Fruit fly (Drosophila melanogaster): ENCODE measurements around the gene Flad1.

Flad1 gene

DNA sequence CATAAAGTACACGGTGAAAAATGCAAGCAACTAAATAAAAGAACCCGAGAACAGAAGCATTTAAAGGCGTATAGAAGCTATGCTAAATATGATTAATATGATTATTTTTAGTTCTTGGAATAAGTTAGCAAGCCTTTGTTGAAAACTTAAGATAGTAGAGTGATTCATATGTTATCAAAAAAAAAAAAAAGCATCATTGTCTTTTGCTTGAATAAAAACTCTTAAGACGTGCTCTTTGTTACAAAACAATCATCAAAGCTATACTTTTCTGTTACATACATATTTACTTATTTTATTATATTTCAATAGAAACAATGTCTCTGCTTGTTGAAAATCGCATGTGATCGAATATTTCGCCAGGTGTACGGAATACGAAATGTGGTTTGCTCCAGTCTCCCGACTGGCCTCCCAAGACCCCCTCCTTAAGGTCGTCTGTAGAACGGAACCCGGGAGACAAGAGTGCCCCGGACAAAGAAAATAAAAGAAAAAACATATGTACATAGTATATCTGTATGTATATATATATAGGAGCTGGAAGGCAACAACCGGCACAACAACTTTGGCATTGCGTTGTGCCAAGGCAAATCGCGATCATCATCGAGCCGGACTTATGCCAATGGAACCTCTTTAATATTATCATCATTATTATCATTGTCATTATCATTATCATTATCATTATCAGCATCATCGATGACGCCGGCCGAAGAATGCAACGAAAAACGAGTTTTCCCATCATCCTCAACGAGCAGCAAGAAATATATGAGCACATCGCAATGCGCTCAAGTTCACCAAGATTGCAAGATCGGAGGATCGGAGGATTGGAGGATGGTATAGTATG, 11.8 kb downstream of the Flad1 start:
- no peak for TF ChIP-seq CG11617 (GFP tag; optimal IDR thresholded peaks at IDR 0.05)
- TF ChIP-seq CG1620 (GFP tag; optimal IDR thresholded peaks at IDR 0.05), result no peak
- no peak for TF ChIP-seq toe (GFP tag; optimal IDR thresholded peaks at IDR 0.05)
- no peak for TF ChIP-seq Clk (GFP tag; optimal IDR thresholded peaks at IDR 0.05)
- TF ChIP-seq kay (GFP tag; ENCODE audit: borderline replicate concordance), result no peak
- TF ChIP-seq CG5204 (GFP tag; optimal IDR thresholded peaks at IDR 0.05), result no peak
- no peak for TF ChIP-seq ovo (GFP tag; optimal IDR thresholded peaks at IDR 0.05)
- TF ChIP-seq Crg-1 (GFP tag; optimal IDR thresholded peaks at IDR 0.05), result no peak
- no peak for TF ChIP-seq cnc (optimal IDR thresholded peaks at IDR 0.05)

DNA sequence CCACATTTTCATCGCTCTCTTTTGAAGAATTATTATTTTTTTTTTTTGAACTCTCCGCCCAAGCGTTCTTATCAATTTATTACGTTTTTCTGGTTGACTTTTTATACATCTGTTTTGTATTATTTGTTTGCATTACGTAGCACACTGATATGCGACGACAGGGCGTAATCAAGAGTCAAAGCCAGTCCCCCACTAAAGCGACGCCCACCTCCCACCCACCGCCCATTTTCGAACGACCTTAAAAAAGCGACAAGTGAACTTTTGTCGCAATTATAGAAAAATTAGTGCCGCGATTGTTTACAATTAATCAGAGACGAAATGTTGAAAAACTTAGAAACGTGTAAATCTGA, 12.5 kb downstream of the Flad1 start:
- TF ChIP-seq toe (GFP tag; optimal IDR thresholded peaks at IDR 0.05) (no peak), CG11617 (GFP tag; optimal IDR thresholded peaks at IDR 0.05) (no peak), Clk (GFP tag; optimal IDR thresholded peaks at IDR 0.05) (no peak), CG33017 (tag; optimal IDR thresholded peaks at IDR 0.05) (no peak), kay (GFP tag; ENCODE audit: borderline replicate concordance) (no peak), CG7101 (tag; optimal IDR thresholded peaks at IDR 0.05) (no peak)

DNA sequence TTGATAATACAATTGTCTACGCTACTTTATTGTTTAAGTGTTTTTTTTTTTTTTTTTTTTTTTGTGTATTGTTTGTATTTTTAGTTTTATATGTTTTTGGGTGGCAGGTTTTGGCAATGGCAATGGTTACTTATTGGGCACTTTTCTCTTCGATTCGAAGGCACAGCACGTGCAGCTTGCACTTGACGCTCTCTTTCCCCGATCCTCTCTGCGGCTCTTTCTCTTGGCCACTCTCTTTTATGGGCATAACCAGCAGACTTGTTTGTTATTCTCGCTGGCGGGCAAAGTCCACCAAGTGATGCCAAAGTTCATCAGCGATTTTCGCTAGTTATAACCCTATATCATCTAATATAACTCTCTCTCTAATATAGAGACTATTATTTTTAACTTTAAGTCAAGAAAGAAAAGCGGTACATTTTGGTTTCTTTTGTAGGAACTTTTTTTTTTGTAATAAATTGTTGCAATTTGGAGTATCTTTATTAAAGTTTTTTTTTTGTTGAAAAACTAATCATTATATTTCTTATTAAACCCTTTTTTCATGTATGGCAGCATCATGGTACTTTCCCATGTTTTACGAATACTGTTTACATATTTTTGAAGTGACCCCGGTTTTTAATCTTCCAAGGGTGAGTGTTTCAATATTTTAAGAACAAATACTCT, 13.0 kb downstream of the Flad1 start:
- no peak for TF ChIP-seq CG5204 (GFP tag; optimal IDR thresholded peaks at IDR 0.05)
- peak; percentile 11 for TF ChIP-seq kay (GFP tag; ENCODE audit: borderline replicate concordance)
- no peak for TF ChIP-seq CG7045 (GFP tag; optimal IDR thresholded peaks at IDR 0.05)
- no peak for TF ChIP-seq CG1620 (GFP tag; optimal IDR thresholded peaks at IDR 0.05)
- TF ChIP-seq pad (GFP tag; optimal IDR thresholded peaks at IDR 0.05), result no peak
- TF ChIP-seq CG11617 (GFP tag; optimal IDR thresholded peaks at IDR 0.05), result no peak
- TF ChIP-seq CG33017 (tag; optimal IDR thresholded peaks at IDR 0.05), result no peak
- TF ChIP-seq ovo (GFP tag; optimal IDR thresholded peaks at IDR 0.05), result no peak

DNA sequence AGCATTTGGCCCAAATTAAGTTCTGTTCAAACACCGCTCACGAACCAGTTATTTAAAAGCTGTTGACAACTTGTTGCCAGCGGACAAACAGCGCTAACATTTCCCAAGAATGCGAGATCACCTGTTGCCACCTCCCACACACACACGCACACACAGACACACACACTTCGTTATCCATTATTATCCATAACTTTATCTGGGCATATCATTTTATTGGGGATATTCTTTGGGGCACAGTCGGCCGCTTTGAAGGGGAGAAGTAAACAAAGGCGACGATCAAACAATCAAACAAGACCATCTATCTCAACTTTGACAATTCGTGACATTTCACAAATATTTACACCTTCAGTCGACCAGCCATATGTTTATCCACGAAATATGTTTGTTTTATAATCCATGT, 14.2 kb downstream of the Flad1 start:
- TF ChIP-seq kay (GFP tag; ENCODE audit: borderline replicate concordance) (no peak), bab1 (GFP tag; optimal IDR thresholded peaks at IDR 0.05) (no peak), Crg-1 (GFP tag; optimal IDR thresholded peaks at IDR 0.05) (no peak), CG33017 (tag; optimal IDR thresholded peaks at IDR 0.05) (no peak), CG5204 (GFP tag; optimal IDR thresholded peaks at IDR 0.05) (no peak), CG7045 (GFP tag; optimal IDR thresholded peaks at IDR 0.05) (no peak), cnc (optimal IDR thresholded peaks at IDR 0.05) (no peak), toe (GFP tag; optimal IDR thresholded peaks at IDR 0.05) (no peak), Hr96 (GFP tag; optimal IDR thresholded peaks at IDR 0.05) (no peak), CG12768 (GFP tag; optimal IDR thresholded peaks at IDR 0.05) (no peak), CG7101 (tag; optimal IDR thresholded peaks at IDR 0.05) (no peak)

DNA sequence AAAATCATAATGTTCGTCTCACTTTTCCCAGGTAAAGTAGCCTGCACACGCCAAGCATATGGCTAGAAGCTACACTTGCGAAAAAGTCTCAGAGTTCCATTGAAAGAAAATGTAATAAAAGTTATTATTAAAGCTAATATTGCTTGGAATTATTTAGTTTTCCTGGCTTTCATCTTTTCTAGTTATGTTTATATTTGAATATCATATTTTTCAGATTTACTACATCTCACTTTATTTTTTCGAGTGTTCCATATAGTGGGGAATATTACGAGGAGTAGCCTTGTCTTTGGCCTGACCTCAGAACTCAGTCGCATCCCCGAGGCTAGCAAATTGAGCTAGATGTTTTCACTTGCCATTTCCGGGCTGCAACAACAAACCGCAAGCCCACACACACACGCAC, 15.8 kb downstream of the Flad1 start:
- TF ChIP-seq CG12768 (GFP tag; optimal IDR thresholded peaks at IDR 0.05) (no peak), CG7045 (GFP tag; optimal IDR thresholded peaks at IDR 0.05) (no peak), toe (GFP tag; optimal IDR thresholded peaks at IDR 0.05) (no peak), pad (GFP tag; optimal IDR thresholded peaks at IDR 0.05) (no peak), Hr96 (GFP tag; optimal IDR thresholded peaks at IDR 0.05) (no peak), CG11617 (GFP tag; optimal IDR thresholded peaks at IDR 0.05) (no peak), ovo (GFP tag; optimal IDR thresholded peaks at IDR 0.05) (no peak), CG1620 (GFP tag; optimal IDR thresholded peaks at IDR 0.05) (no peak), CG33017 (tag; optimal IDR thresholded peaks at IDR 0.05) (no peak), Clk (GFP tag; optimal IDR thresholded peaks at IDR 0.05) (no peak), cnc (optimal IDR thresholded peaks at IDR 0.05) (no peak), kay (GFP tag; ENCODE audit: borderline replicate concordance) (no peak), Crg-1 (GFP tag; optimal IDR thresholded peaks at IDR 0.05) (no peak), Mnt (GFP tag; optimal IDR thresholded peaks at IDR 0.05) (no peak), CG7101 (tag; optimal IDR thresholded peaks at IDR 0.05) (no peak), cic (GFP tag; optimal IDR thresholded peaks at IDR 0.05) (no peak)

DNA sequence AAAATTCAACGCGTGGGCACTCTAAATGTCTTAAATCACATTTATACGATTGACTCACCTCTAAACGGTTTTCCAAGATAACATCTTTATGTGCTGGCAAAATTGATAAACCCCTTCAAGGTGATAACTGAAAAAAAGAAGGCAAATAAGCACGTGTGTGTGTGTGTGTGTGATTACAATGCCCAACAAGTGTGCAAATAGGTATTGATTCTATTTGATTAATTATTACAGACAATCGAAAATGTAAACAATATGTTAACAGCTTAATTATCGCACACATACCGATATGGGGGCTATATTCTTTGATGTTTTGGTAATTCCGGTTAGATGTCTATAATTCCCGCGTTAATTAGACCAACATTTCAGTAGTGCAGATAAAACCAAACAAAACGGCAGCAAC, 16.8 kb downstream of the Flad1 start:
- TF ChIP-seq Hr96 (GFP tag; optimal IDR thresholded peaks at IDR 0.05) (no peak), CG7101 (tag; optimal IDR thresholded peaks at IDR 0.05) (no peak), CG33017 (tag; optimal IDR thresholded peaks at IDR 0.05) (no peak), cnc (optimal IDR thresholded peaks at IDR 0.05) (no peak), kay (GFP tag; ENCODE audit: borderline replicate concordance) (peak; percentile 67), CG1620 (GFP tag; optimal IDR thresholded peaks at IDR 0.05) (no peak), CG11617 (GFP tag; optimal IDR thresholded peaks at IDR 0.05) (no peak)

DNA sequence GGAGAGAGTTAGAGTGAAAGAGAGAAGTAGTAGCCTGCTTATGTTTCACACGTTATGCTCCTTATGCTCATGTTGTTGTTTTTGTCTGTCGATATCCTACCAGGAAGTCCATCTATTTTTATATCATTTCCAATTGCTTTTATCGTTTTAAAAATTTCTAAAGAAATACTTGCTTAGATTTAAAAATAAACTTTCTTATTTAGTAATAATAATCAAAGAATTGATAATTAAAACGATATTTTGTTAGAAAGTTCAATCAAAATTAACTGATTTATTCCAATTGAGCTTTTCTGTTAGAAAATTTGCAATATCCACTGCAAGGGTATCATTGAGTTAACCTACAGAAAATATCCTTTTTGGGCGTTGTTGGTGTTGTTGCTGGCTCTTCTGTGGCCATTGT, 33.5 kb downstream of the Flad1 start:
- TF ChIP-seq CG11617 (GFP tag; optimal IDR thresholded peaks at IDR 0.05) (no peak), pad (GFP tag; optimal IDR thresholded peaks at IDR 0.05) (no peak)

DNA sequence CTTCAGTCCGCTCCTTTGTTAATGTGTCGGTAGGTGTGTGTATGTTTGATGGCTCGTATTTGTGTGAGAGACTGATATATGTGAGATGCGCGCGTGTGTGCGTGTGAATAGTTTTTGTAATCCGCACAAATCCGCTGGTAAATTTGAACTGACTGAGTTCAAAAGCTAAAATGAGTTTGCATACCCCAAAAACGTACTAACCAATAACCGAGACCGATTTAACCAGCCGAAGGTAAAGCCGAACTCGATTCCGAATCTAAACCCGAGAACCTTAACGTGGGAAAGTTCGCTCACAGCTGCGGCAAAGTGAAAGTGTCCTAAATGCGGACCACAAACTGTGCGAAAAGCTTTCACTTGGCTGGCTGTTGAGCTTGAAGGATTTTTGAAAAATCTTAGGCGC, 34.7 kb downstream of the Flad1 start:
- no peak for TF ChIP-seq bab1 (GFP tag; optimal IDR thresholded peaks at IDR 0.05)
- no peak for TF ChIP-seq cnc (optimal IDR thresholded peaks at IDR 0.05)
- no peak for TF ChIP-seq toe (GFP tag; optimal IDR thresholded peaks at IDR 0.05)
- no peak for TF ChIP-seq CG33017 (tag; optimal IDR thresholded peaks at IDR 0.05)
- TF ChIP-seq pad (GFP tag; optimal IDR thresholded peaks at IDR 0.05), result no peak
- TF ChIP-seq cic (GFP tag; optimal IDR thresholded peaks at IDR 0.05), result no peak
- TF ChIP-seq CG7045 (GFP tag; optimal IDR thresholded peaks at IDR 0.05), result no peak
- no peak for TF ChIP-seq CG12768 (GFP tag; optimal IDR thresholded peaks at IDR 0.05)
